Fruit fly (Drosophila melanogaster) whole organism, wandering third instar larva: Measurements from ENCODE around the gene cv-c.

Experiments used
- Abd-B ChIP-seq: fragments of >200 bp; optimal IDR thresholded peaks from 2 replicates; lab custom pipeline; 2017; ENCODE audit warnings: missing biosample characterization, missing genetic modification characterization
- CG32264 ChIP-seq: fragments of 200-800 bp; sonication (Bioruptor generic); optimal IDR thresholded peaks from 2 replicates; lab custom pipeline; 2016; ENCODE audit warnings: missing biosample characterization, missing genetic modification characterization
- Hr83 ChIP-seq: fragments of 200-300 bp; sonication (Bioruptor generic); optimal IDR thresholded peaks from 2 replicates; lab custom pipeline; 2016; ENCODE audit warnings: missing biosample characterization, mild to moderate bottlenecking, missing genetic modification characterization, moderate library complexity; ENCODE audit not compliant: poor library complexity, severe bottlenecking
- Jra ChIP-seq: sonication (Bioruptor generic); optimal IDR thresholded peaks from 2 replicates; lab custom pipeline; 2016; ENCODE audit warnings: missing biosample characterization, missing genetic modification characterization
- Rel ChIP-seq, 2 experiments: fragments of 200-800 bp; sonication (Bioruptor generic) in 1 of 2; optimal IDR thresholded peaks; 2 replicates in 1 of 2; 3 replicates in 1 of 2; lab custom pipeline; 2016 to 2019; ENCODE audit warnings: mild to moderate bottlenecking in 2 of 2, missing biosample characterization in 2 of 2, missing genetic modification characterization in 2 of 2, moderate library complexity in 1 of 2
- Vsx2 ChIP-seq: fragments of 200-300, 225-300 bp; sonication (Bioruptor generic); optimal IDR thresholded peaks from 2 replicates; lab custom pipeline; 2018; ENCODE audit warnings: missing biosample characterization, missing genetic modification characterization; ENCODE audit not compliant: partially characterized antibody
- dl ChIP-seq, 2 experiments: fragments of 175-275, 200-275 bp in 1 of 2; fragments of 200-275 bp in 1 of 2; sonication (Bioruptor generic); optimal IDR thresholded peaks; lab custom pipeline; 2018; ENCODE audit warnings: mild to moderate bottlenecking in 2 of 2, missing biosample characterization in 2 of 2, missing genetic modification characterization in 2 of 2, moderate library complexity in 2 of 2; ENCODE audit not compliant: partially characterized antibody in 2 of 2, insufficient read depth in 1 of 2
- ey ChIP-seq: fragments of 200-800 bp; sonication (Bioruptor generic); optimal IDR thresholded peaks from 2 replicates; lab custom pipeline; 2016; ENCODE audit warnings: missing biosample characterization, missing genetic modification characterization
- fru ChIP-seq: fragments of 200-800 bp; sonication (Bioruptor generic); optimal IDR thresholded peaks from 3 replicates; lab custom pipeline; 2016; ENCODE audit warnings: missing biosample characterization, mild to moderate bottlenecking, missing genetic modification characterization
- pan ChIP-seq: fragments of >200 bp; optimal IDR thresholded peaks from 2 replicates; lab custom pipeline; 2017
- psq ChIP-seq: fragments of 200-800 bp; sonication (Bioruptor generic); optimal IDR thresholded peaks from 3 replicates; lab custom pipeline; 2017; ENCODE audit warnings: missing biosample characterization, mild to moderate bottlenecking, missing genetic modification characterization, moderate library complexity
- sv ChIP-seq: fragments of 200-800 bp; sonication (Bioruptor generic); optimal IDR thresholded peaks from 3 replicates; lab custom pipeline; 2016; ENCODE audit warnings: missing biosample characterization, missing genetic modification characterization
- usp ChIP-seq: fragments of >200 bp; optimal IDR thresholded peaks from 2 replicates; lab custom pipeline; 2017; ENCODE audit warnings: missing biosample characterization, missing genetic modification characterization

DNA sequence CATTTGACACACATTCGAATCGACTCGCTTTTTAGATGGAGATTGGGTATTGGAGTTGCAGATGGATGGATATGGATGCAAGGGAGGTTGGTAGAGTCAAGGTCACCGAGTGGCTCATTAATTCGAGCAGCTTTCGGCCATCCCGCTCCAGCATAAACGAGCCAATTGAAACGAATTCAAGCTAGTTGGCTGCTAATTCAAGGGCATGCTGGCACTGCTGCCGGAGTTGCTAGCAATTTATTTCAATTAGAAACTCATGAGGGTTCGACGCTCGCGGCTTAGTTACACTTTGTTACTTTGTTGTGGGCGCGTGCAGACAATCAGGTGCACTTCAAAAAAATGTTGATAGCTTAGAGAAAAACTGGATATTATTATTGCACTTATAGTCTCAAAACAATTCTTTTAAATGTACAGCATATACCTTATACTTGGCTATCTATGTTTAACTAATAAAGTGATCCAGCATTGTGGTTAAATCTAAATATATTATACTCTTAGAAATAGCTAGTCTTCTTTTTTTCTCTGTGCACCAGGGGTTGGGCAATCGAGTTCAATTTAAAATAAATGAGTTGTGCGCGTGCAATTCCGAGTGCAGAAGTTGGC lies 10.9 kb upstream of the cv-c start:
- no peak for TF ChIP-seq dl (GFP tag; optimal IDR thresholded peaks at IDR 0.05; lab: Kevin White, UChicago; ENCODE audit: insufficient read depth in 1 of 2, partially characterized antibody in 2 of 2)
- no peak for TF ChIP-seq psq
- no peak for TF ChIP-seq Abd-B (GFP tag; lab: Kevin White, UChicago)
- no peak for TF ChIP-seq Vsx2
- no peak for TF ChIP-seq ey
- TF ChIP-seq Jra (GFP tag; lab: Kevin White, UChicago): no peak
- no peak for TF ChIP-seq usp
- TF ChIP-seq Hr83 (GFP tag; lab: Kevin White, UChicago): no peak
- no peak for TF ChIP-seq fru (GFP tag; lab: Kevin White, UChicago)
- no peak for TF ChIP-seq pan (lab: Kevin White, UChicago)
- TF ChIP-seq sv (GFP tag; lab: Kevin White, UChicago): no peak
- TF ChIP-seq Rel (GFP tag; optimal IDR thresholded peaks at IDR 0.05; lab: Kevin White, UChicago): no peak
- TF ChIP-seq Rel (tag; optimal IDR thresholded peaks at IDR 0.05; lab: Kevin White, UChicago): no peak
- no peak for TF ChIP-seq CG32264 (GFP tag; lab: Kevin White, UChicago)
